Fruit fly (Drosophila melanogaster) Kc167 (cell line): ENCODE data around the gene CG13994.

Experiments used
- Myc ChIP-seq: fragments of >200 bp; optimal IDR thresholded peaks from 2 replicates; lab custom pipeline; 2017; ENCODE audit warnings: missing external identifiers
- Sin3A ChIP-seq: fragments of >200 bp; optimal IDR thresholded peaks from 2 replicates; lab custom pipeline; 2018; ENCODE audit warnings: missing external identifiers
- h ChIP-seq: fragments of >200 bp; optimal IDR thresholded peaks from 3 replicates; lab custom pipeline; 2018; ENCODE audit warnings: missing external identifiers
- insv ChIP-seq: fragments of >200 bp; optimal IDR thresholded peaks from 3 replicates; lab custom pipeline; 2018; ENCODE audit warnings: missing external identifiers
- psq ChIP-seq: fragments of >200 bp; optimal IDR thresholded peaks from 2 replicates; lab custom pipeline; 2017; ENCODE audit warnings: missing external identifiers
- ttk ChIP-seq: sonication (Bioruptor generic); optimal IDR thresholded peaks from 2 replicates; lab custom pipeline; 2017; ENCODE audit warnings: missing external identifiers

CG13994 gene

dm6 chr2L:6062382-6063082, at the start of gene CG13994, which contains the start of gene ND-51:
CG13994 (plus strand) TSS chr2L:6062989.
ND-51 (minus strand) TSS chr2L:6062757.
- TF ChIP-seq h (lab: Kevin White, UChicago): no peak
- TF ChIP-seq Sin3A (lab: Kevin White, UChicago): no peak
- no peak for TF ChIP-seq ttk (lab: Kevin White, UChicago)
- no peak for TF ChIP-seq insv (lab: Kevin White, UChicago)
- no peak for TF ChIP-seq psq (lab: Kevin White, UChicago)
- TF ChIP-seq Myc (lab: Kevin White, UChicago): no peak

dm6 chr2L:6013071-6013417, 49.7 kb upstream of the CG13994 start:
- TF ChIP-seq h (lab: Kevin White, UChicago) (no peak), psq (lab: Kevin White, UChicago) (no peak), insv (lab: Kevin White, UChicago) (no peak), Sin3A (lab: Kevin White, UChicago) (no peak), Myc (lab: Kevin White, UChicago) (no peak), ttk (lab: Kevin White, UChicago) (no peak)

- TF ChIP-seq h (lab: Kevin White, UChicago) (no peak), Myc (lab: Kevin White, UChicago) (no peak), insv (lab: Kevin White, UChicago) (no peak), ttk (lab: Kevin White, UChicago) (no peak), Sin3A (lab: Kevin White, UChicago) (no peak), psq (lab: Kevin White, UChicago) (no peak)
Observed at dm6 chr2L:6019352-6020131, 43.2 kb upstream of the CG13994 start, which contains the start of gene H2.0. H2.0 (minus strand) TSS chr2L:6019402.

- TF ChIP-seq ttk (lab: Kevin White, UChicago): no peak
- TF ChIP-seq Sin3A (lab: Kevin White, UChicago): no peak
- no peak for TF ChIP-seq Myc (lab: Kevin White, UChicago)
- TF ChIP-seq h (lab: Kevin White, UChicago): no peak
- TF ChIP-seq psq (lab: Kevin White, UChicago): no peak
- TF ChIP-seq insv (lab: Kevin White, UChicago): no peak
Observed at dm6 chr2L:6020535-6020934, 42.3 kb upstream of the CG13994 start, which contains the start of gene CG13996. CG13996 (plus strand) TSS chr2L:6020835.

dm6 chr2L:6022793-6023192, 40.0 kb upstream of the CG13994 start:
- TF ChIP-seq ttk (lab: Kevin White, UChicago): no peak
- TF ChIP-seq psq (lab: Kevin White, UChicago): no peak
- no peak for TF ChIP-seq insv (lab: Kevin White, UChicago)
- TF ChIP-seq h (lab: Kevin White, UChicago): no peak
- TF ChIP-seq Sin3A (lab: Kevin White, UChicago): no peak
- no peak for TF ChIP-seq Myc (lab: Kevin White, UChicago)

- TF ChIP-seq ttk (lab: Kevin White, UChicago): no peak
- no peak for TF ChIP-seq psq (lab: Kevin White, UChicago)
- no peak for TF ChIP-seq h (lab: Kevin White, UChicago)
- no peak for TF ChIP-seq Sin3A (lab: Kevin White, UChicago)
- no peak for TF ChIP-seq Myc (lab: Kevin White, UChicago)
- no peak for TF ChIP-seq insv (lab: Kevin White, UChicago)
Observed at dm6 chr2L:6024345-6024907, 38.4 kb upstream of the CG13994 start, which contains the start of gene CG9107. CG9107 (minus strand) TSS chr2L:6024539.

- TF ChIP-seq h (lab: Kevin White, UChicago) (no peak), insv (lab: Kevin White, UChicago) (no peak), Sin3A (lab: Kevin White, UChicago) (no peak), Myc (lab: Kevin White, UChicago) (no peak), psq (lab: Kevin White, UChicago) (no peak)
Observed at dm6 chr2L:6028712-6029111, 34.1 kb upstream of the CG13994 start.

dm6 chr2L:6031838-6032237, 31.0 kb upstream of the CG13994 start:
- no peak for TF ChIP-seq Myc (lab: Kevin White, UChicago)

dm6 chr2L:6034344-6034743, 28.4 kb upstream of the CG13994 start, which contains the start of gene CG9109:
CG9109 (minus strand) TSS chr2L:6034423.
- no peak for TF ChIP-seq h (lab: Kevin White, UChicago)
- TF ChIP-seq ttk (lab: Kevin White, UChicago): no peak

dm6 chr2L:6035155-6035554, 27.6 kb upstream of the CG13994 start:
- TF ChIP-seq ttk (lab: Kevin White, UChicago): no peak

dm6 chr2L:6036710-6037109, 26.1 kb upstream of the CG13994 start, which contains the start of gene mtm:
mtm (minus strand) TSS chr2L:6037015.
- no peak for TF ChIP-seq psq (lab: Kevin White, UChicago)
- TF ChIP-seq ttk (lab: Kevin White, UChicago): no peak
- TF ChIP-seq Sin3A (lab: Kevin White, UChicago): no peak
- TF ChIP-seq Myc (lab: Kevin White, UChicago): no peak
- no peak for TF ChIP-seq insv (lab: Kevin White, UChicago)
- TF ChIP-seq h (lab: Kevin White, UChicago): no peak
